Fruit fly (Drosophila melanogaster): Measurements from ENCODE around the gene CG34450.

The CG34450 gene

DNA sequence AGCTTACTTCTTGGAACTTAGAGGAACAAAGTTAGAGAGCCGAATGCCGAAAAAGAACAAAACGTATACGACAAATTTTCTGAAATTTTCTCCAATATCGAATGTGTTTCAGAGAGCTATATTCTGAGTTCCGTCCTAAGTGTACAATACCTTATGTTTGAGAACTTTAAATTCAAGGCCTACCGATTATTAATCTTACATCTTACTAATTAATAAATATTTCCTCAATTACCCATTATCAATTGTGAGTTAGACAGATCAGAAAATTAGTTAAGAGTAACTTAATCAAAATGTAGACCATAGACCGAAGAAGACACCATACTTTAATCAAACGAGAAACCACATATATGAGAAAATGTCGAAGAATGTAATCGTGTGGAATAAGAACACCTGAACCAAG lies at the start of gene CG34450:
CG34450 (minus strand) TSS at position 101 of the 400 bp plus-strand sequence.
- TF ChIP-seq psq (GFP tag; optimal IDR thresholded peaks at IDR 0.05) (no peak), Vsx2 (GFP tag; optimal IDR thresholded peaks at IDR 0.05; ENCODE audit: partially characterized antibody) (no peak), dsf (GFP tag; optimal IDR thresholded peaks at IDR 0.05; ENCODE audit: borderline replicate concordance) (no peak), Jra (GFP tag; optimal IDR thresholded peaks at IDR 0.05) (no peak), pan (optimal IDR thresholded peaks at IDR 0.05) (no peak), N (GFP tag; optimal IDR thresholded peaks at IDR 0.05) (no peak), usp (GFP tag; optimal IDR thresholded peaks at IDR 0.05) (no peak), ey (GFP tag; optimal IDR thresholded peaks at IDR 0.05) (no peak), h (GFP tag; optimal IDR thresholded peaks at IDR 0.05) (no peak), sage (GFP tag; optimal IDR thresholded peaks at IDR 0.05) (no peak), Rel (GFP tag; optimal IDR thresholded peaks at IDR 0.05) (no peak), Rel (tag; optimal IDR thresholded peaks at IDR 0.05) (no peak), CrebA (GFP tag; optimal IDR thresholded peaks at IDR 0.05; ENCODE audit: borderline replicate concordance) (no peak), CG9705 (GFP tag; optimal IDR thresholded peaks at IDR 0.05) (no peak), woc (GFP tag; optimal IDR thresholded peaks at IDR 0.05) (no peak)

DNA sequence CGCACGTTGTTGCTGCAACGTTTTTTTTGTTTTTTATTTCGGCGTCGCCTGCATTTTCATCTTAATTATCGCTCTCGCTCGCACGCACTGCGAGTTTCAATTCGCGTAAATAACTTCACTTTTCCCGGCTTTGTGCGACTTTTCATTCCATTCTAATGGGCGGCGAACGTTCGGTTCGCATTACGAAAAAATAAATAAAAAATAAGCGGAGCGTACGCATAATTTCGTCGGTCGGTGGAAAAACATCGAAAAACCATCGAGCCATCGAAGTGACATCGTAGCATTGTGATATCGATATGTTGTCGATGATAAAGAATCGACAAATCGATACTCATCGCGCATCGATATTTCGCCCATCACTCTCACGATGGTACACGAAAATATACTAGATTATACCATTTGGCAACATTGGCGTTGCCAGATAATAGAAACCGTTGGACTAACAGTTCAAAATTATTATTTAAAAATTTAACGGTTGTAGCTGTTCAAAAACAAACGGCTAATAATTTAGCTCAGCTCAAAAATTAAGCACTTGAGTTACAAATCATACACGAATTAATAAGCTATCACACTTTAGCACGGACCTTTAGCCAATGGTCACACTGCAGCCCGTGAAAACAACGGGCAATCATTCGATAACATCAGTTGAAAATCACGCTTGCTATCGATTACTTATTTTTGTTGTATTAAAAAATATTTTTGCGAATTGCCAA lies 25.9 kb upstream of the CG34450 start, which contains the start of the genes Zdhhc8 and BCL7-like:
Zdhhc8 (minus strand) TSS at position 232 of the 713 bp plus-strand sequence.
BCL7-like (plus strand) TSS at position 639 of the 713 bp plus-strand sequence.
- peak; percentile 42 for TF ChIP-seq Jra (GFP tag; optimal IDR thresholded peaks at IDR 0.05)
- peak; percentile 49 for TF ChIP-seq sv (GFP tag; optimal IDR thresholded peaks at IDR 0.05)
- TF ChIP-seq Rel (GFP tag; optimal IDR thresholded peaks at IDR 0.05), result no peak
- no peak for TF ChIP-seq Rel (tag; optimal IDR thresholded peaks at IDR 0.05)
- TF ChIP-seq br (GFP tag; optimal IDR thresholded peaks at IDR 0.05), result no peak
- TF ChIP-seq foxo (GFP tag; optimal IDR thresholded peaks at IDR 0.05), result peak in 1 of 2 experiments; percentile 31
- TF ChIP-seq CG9705 (GFP tag; optimal IDR thresholded peaks at IDR 0.05), result no peak
- TF ChIP-seq usp (GFP tag; optimal IDR thresholded peaks at IDR 0.05), result no peak
- TF ChIP-seq lola (GFP tag; optimal IDR thresholded peaks at IDR 0.05), result no peak
- no peak for TF ChIP-seq woc (GFP tag; optimal IDR thresholded peaks at IDR 0.05)
- TF ChIP-seq rgr (GFP tag; optimal IDR thresholded peaks at IDR 0.05), result no peak
- peak; percentile 34 for TF ChIP-seq psq (GFP tag; optimal IDR thresholded peaks at IDR 0.05)
- peak; percentile 28 for TF ChIP-seq HLH106 (tag; optimal IDR thresholded peaks at IDR 0.05)
- no peak for TF ChIP-seq sage (GFP tag; optimal IDR thresholded peaks at IDR 0.05)
- TF ChIP-seq h (GFP tag; optimal IDR thresholded peaks at IDR 0.05), result peak; percentile 40
- no peak for TF ChIP-seq Dif (GFP tag; optimal IDR thresholded peaks at IDR 0.05; ENCODE audit: partially characterized antibody)
- no peak for TF ChIP-seq OdsH (GFP tag; optimal IDR thresholded peaks at IDR 0.05)
- TF ChIP-seq Myc (optimal IDR thresholded peaks at IDR 0.05), result no peak
- no peak for TF ChIP-seq Hr78 (GFP tag; optimal IDR thresholded peaks at IDR 0.05)
- no peak for TF ChIP-seq dl (GFP tag; optimal IDR thresholded peaks at IDR 0.05; ENCODE audit: insufficient read depth in 1 of 2, partially characterized antibody in 2 of 2)
- TF ChIP-seq Sp1 (GFP tag; optimal IDR thresholded peaks at IDR 0.05), result peak; percentile 24
- TF ChIP-seq pan (optimal IDR thresholded peaks at IDR 0.05), result no peak
- no peak for TF ChIP-seq dmrt93B (GFP tag; optimal IDR thresholded peaks at IDR 0.05)
- no peak for TF ChIP-seq Mio (GFP tag; optimal IDR thresholded peaks at IDR 0.05)
- TF ChIP-seq ey (GFP tag; optimal IDR thresholded peaks at IDR 0.05), result peak; percentile 8
- TF ChIP-seq CrebA (GFP tag; optimal IDR thresholded peaks at IDR 0.05; ENCODE audit: borderline replicate concordance), result no peak
- TF ChIP-seq N (GFP tag; optimal IDR thresholded peaks at IDR 0.05), result no peak
- TF ChIP-seq dsf (GFP tag; optimal IDR thresholded peaks at IDR 0.05; ENCODE audit: borderline replicate concordance), result no peak
- TF ChIP-seq fru (GFP tag; optimal IDR thresholded peaks at IDR 0.05), result peak; percentile 23
- no peak for TF ChIP-seq Hr83 (GFP tag; optimal IDR thresholded peaks at IDR 0.05; ENCODE audit: poor library complexity, severe bottlenecking)
- TF ChIP-seq Abd-B (GFP tag; optimal IDR thresholded peaks at IDR 0.05), result no peak
- TF ChIP-seq Dfd (GFP tag; optimal IDR thresholded peaks at IDR 0.05), result no peak
- no peak for TF ChIP-seq Hnf4 (GFP tag; optimal IDR thresholded peaks at IDR 0.05)
- TF ChIP-seq tai (GFP tag; optimal IDR thresholded peaks at IDR 0.05), result no peak
- peak; percentile 17 for TF ChIP-seq GATAd (GFP tag; optimal IDR thresholded peaks at IDR 0.05)
